Fruit fly (Drosophila melanogaster): ENCODE results near the gene lft.
A peak's percentile ranks its signal among the peaks of the same experiment; 100 is the strongest.

The lft gene

dm6 chr2L:10356508-10356907 lies 7.8 kb upstream of the lft start, which contains the start of the genes CtsL4 and ClpP (continued):
- TF ChIP-seq CG31365 (tag; optimal IDR thresholded peaks at IDR 0.05) (no peak), yki (optimal IDR thresholded peaks at IDR 0.05) (no peak), CG30020 (tag; optimal IDR thresholded peaks at IDR 0.05) (peak; percentile 100), CG18476 (GFP tag; optimal IDR thresholded peaks at IDR 0.05) (no peak), CG4820 (GFP tag; optimal IDR thresholded peaks at IDR 0.05) (no peak), GATAe (GFP tag; conservative IDR thresholded peaks at IDR 0.05) (no peak), CG16779 (GFP tag; IDR thresholded peaks at IDR 0.05) (no peak), CG6689 (GFP tag; IDR thresholded peaks at IDR 0.05) (0 out of 2 replicates have a peak, but pooled peaks have one; percentile 21), CG2116 (GFP tag; optimal IDR thresholded peaks at IDR 0.05) (peak; percentile 65), Dip2 (GFP tag; IDR thresholded peaks at IDR 0.05) (no peak), CG32532 (GFP tag; IDR thresholded peaks at IDR 0.05) (peak; percentile 34), Hr78 (GFP tag; optimal IDR thresholded peaks at IDR 0.05) (no peak), fd3F (GFP tag; optimal IDR thresholded peaks at IDR 0.05) (peak; percentile 42), CG10565 (GFP tag; optimal IDR thresholded peaks at IDR 0.05) (no peak), CG8478 (optimal IDR thresholded peaks at IDR 0.05) (no peak), trh (GFP tag; optimal IDR thresholded peaks at IDR 0.05) (no peak), pnt (GFP tag; optimal IDR thresholded peaks at IDR 0.05) (no peak), CG7928 (GFP tag; optimal IDR thresholded peaks at IDR 0.05) (no peak), ssp (GFP tag; IDR thresholded peaks at IDR 0.05) (peak; percentile 97), Aef1 (GFP tag; IDR thresholded peaks at IDR 0.05) (peak; percentile 40; the same call in 1 of the 3 replicates), CG13894 (tag; optimal IDR thresholded peaks at IDR 0.05) (no peak), CG5180 (GFP tag; optimal IDR thresholded peaks at IDR 0.05) (no peak), MBD-R2 (GFP tag; IDR thresholded peaks at IDR 0.05) (peak; percentile 95), z (GFP tag; IDR thresholded peaks at IDR 0.05) (no peak), Hr51 (GFP tag; optimal IDR thresholded peaks at IDR 0.05) (peak in 1 of 2 experiments; percentile 2), CG9932 (GFP tag; IDR thresholded peaks at IDR 0.05) (no peak; the same call in 1 of the 2 replicates), CHES-1-like (GFP tag; optimal IDR thresholded peaks at IDR 0.05) (peak; percentile 46), run (tag; optimal IDR thresholded peaks at IDR 0.05) (no peak), zfh1 (GFP tag; IDR thresholded peaks at IDR 0.05) (peak; percentile 25; the same call in 1 of the 3 replicates), CG10654 (GFP tag; optimal IDR thresholded peaks at IDR 0.05) (peak; percentile 4), Atf-2 (GFP tag; optimal IDR thresholded peaks at IDR 0.05) (no peak), CG7271 (tag; optimal IDR thresholded peaks at IDR 0.05) (peak; percentile 8), TFAM (GFP tag; optimal IDR thresholded peaks at IDR 0.05) (no peak), D19A (tag; optimal IDR thresholded peaks at IDR 0.05) (peak; percentile 74), dysf (GFP tag; IDR thresholded peaks at IDR 0.05) (peak; percentile 50; the same call in 2 of the 3 replicates), dimm (GFP tag; IDR thresholded peaks at IDR 0.05) (no peak), NfI (GFP tag; optimal IDR thresholded peaks at IDR 0.05) (peak; percentile 18), Spps (tag; optimal IDR thresholded peaks at IDR 0.05) (no peak), stwl (tag; optimal IDR thresholded peaks at IDR 0.05) (no peak), hkb (optimal IDR thresholded peaks at IDR 0.05) (no peak), hkb (GFP tag; IDR thresholded peaks at IDR 0.05) (0 out of 2 replicates have a peak, but pooled peaks have one; percentile 34), kay (GFP tag; optimal IDR thresholded peaks at IDR 0.05) (peak; percentile 13), Hmx (GFP tag; optimal IDR thresholded peaks at IDR 0.05) (no peak), CG14965 (GFP tag; optimal IDR thresholded peaks at IDR 0.05; ENCODE audit: borderline replicate concordance) (no peak), bab2 (GFP tag; optimal IDR thresholded peaks at IDR 0.05) (no peak), HmgZ (tag; optimal IDR thresholded peaks at IDR 0.05) (peak; percentile 72), oc (tag; optimal IDR thresholded peaks at IDR 0.05) (no peak), CG6175 (GFP tag; IDR thresholded peaks at IDR 0.05) (no peak), BtbVII (GFP tag; optimal IDR thresholded peaks at IDR 0.05) (no peak), ci (GFP tag; IDR thresholded peaks at IDR 0.05) (peak; percentile 49; the same call in 1 of the 3 replicates), BEAF-32 (GFP tag; optimal IDR thresholded peaks at IDR 0.05) (peak; percentile 31), CG7745 (tag; optimal IDR thresholded peaks at IDR 0.05) (no peak)

Measured in whole organism, embryonic.